Fruit fly (Drosophila melanogaster) whole organism, embryonic: ENCODE results near the gene pr.

Source experiments
- Ada2b ChIP-seq: fragments of 200-800 bp; sonication (Bioruptor generic); IDR thresholded peaks from 2 replicates; pipeline ENCODE4 v1.3.6; 2022; ENCODE audit warnings: missing biosample characterization, missing genetic modification characterization
- BEAF-32 ChIP-seq: fragments of 200-800 bp; sonication (Bioruptor generic); optimal IDR thresholded peaks from 3 replicates; lab custom pipeline; 2017; ENCODE audit warnings: missing biosample characterization, missing genetic modification characterization, mild to moderate bottlenecking, moderate library complexity, missing genetic modification reagents
- CG12769 ChIP-seq: fragments of 200-800 bp; sonication (Bioruptor generic); optimal IDR thresholded peaks from 2 replicates; lab custom pipeline; 2019; ENCODE audit warnings: missing biosample characterization, mild to moderate bottlenecking, missing genetic modification characterization, moderate library complexity
- CG14050 ChIP-seq: fragments of 200-800 bp; sonication (Bioruptor generic); IDR thresholded peaks from 3 replicates; pipeline ENCODE4 v1.3.6; 2022; ENCODE audit warnings: missing biosample characterization, missing genetic modification characterization
- CG14441 ChIP-seq: fragments of 200-800 bp; sonication (Bioruptor generic); IDR thresholded peaks from 2 replicates; pipeline ENCODE4 v1.3.6; 2022; ENCODE audit warnings: missing biosample characterization, missing genetic modification characterization
- CG14710 ChIP-seq: fragments of 200-800 bp; sonication (Bioruptor generic); optimal IDR thresholded peaks from 3 replicates; lab custom pipeline; 2019; ENCODE audit warnings: missing biosample characterization, mild to moderate bottlenecking, missing genetic modification characterization, moderate library complexity
- CG15479 ChIP-seq: fragments of 200-800 bp; sonication (Bioruptor generic); optimal IDR thresholded peaks from 3 replicates; lab custom pipeline; 2019; ENCODE audit warnings: missing biosample characterization, mild to moderate bottlenecking, missing genetic modification characterization, moderate library complexity
- CG15696 ChIP-seq: fragments of 200-800 bp; sonication (Bioruptor generic); optimal IDR thresholded peaks from 2 replicates; lab custom pipeline; 2019; ENCODE audit warnings: missing biosample characterization, mild to moderate bottlenecking, missing genetic modification characterization, moderate library complexity
- CG17829 ChIP-seq: fragments of 200-800 bp; optimal IDR thresholded peaks from 2 replicates; lab custom pipeline; 2019; ENCODE audit warnings: missing biosample characterization, mild to moderate bottlenecking, missing genetic modification characterization, moderate library complexity
- CG1832 ChIP-seq: fragments of 200-800 bp; sonication (Bioruptor generic); optimal IDR thresholded peaks from 2 replicates; lab custom pipeline; 2017; ENCODE audit warnings: missing biosample characterization, mild to moderate bottlenecking, missing genetic modification characterization, inconsistent platforms
- CG2712 ChIP-seq: fragments of 200-800 bp; optimal IDR thresholded peaks from 3 replicates; lab custom pipeline; 2019; ENCODE audit warnings: missing biosample characterization, mild to moderate bottlenecking, missing genetic modification characterization, moderate library complexity
- CG2889 ChIP-seq: fragments of 200-800 bp; sonication (Bioruptor generic); IDR thresholded peaks from 3 replicates; pipeline ENCODE4 v1.3.6; 2022; ENCODE audit warnings: missing biosample characterization, missing genetic modification characterization
- CG42726 ChIP-seq: fragments of 200-800 bp; sonication (Bioruptor generic); IDR thresholded peaks from 2 replicates; pipeline ENCODE4 v1.3.6; 2022; ENCODE audit warnings: missing biosample characterization, missing genetic modification characterization; ENCODE audit not compliant: partially characterized antibody
- CG4617 ChIP-seq: fragments of 200-800 bp; sonication (Bioruptor generic); optimal IDR thresholded peaks from 3 replicates; lab custom pipeline; 2016; ENCODE audit warnings: missing biosample characterization, missing genetic modification characterization, borderline replicate concordance
- CG7556 ChIP-seq: fragments of 200-800 bp; sonication (Bioruptor generic); optimal IDR thresholded peaks from 2 replicates; lab custom pipeline; 2017; ENCODE audit warnings: missing biosample characterization, mild to moderate bottlenecking, missing genetic modification characterization
- CG7963 ChIP-seq: fragments of 200-800 bp; sonication (Bioruptor generic); IDR thresholded peaks from 3 replicates; pipeline ENCODE4 v1.3.6; 2022; ENCODE audit warnings: missing biosample characterization, missing genetic modification characterization; ENCODE audit not compliant: partially characterized antibody
- CG9215 ChIP-seq: fragments of 200-800 bp; sonication (Bioruptor generic); IDR thresholded peaks from 2 replicates; pipeline ENCODE4 v1.3.6; 2022; ENCODE audit warnings: missing biosample characterization, missing genetic modification characterization
- CG9817 ChIP-seq: fragments of 200-800 bp; sonication (Bioruptor generic); optimal IDR thresholded peaks from 2 replicates; lab custom pipeline; 2018; ENCODE audit warnings: missing biosample characterization, mild to moderate bottlenecking, missing genetic modification characterization, moderate library complexity
- Dip3 ChIP-seq: fragments of 200-800 bp; sonication (Bioruptor generic); optimal IDR thresholded peaks from 3 replicates; lab custom pipeline; 2016; ENCODE audit warnings: missing biosample characterization, missing genetic modification characterization
- Drgx ChIP-seq: fragments of 200-800 bp; sonication (Bioruptor generic); IDR thresholded peaks from 2 replicates; pipeline ENCODE4 v1.3.6; 2022; ENCODE audit warnings: missing biosample characterization, missing genetic modification characterization
- Ets97D ChIP-seq: fragments of 200-800 bp; sonication (Bioruptor generic); optimal IDR thresholded peaks from 3 replicates; lab custom pipeline; 2016; ENCODE audit warnings: missing biosample characterization, missing genetic modification characterization
- H2.0 ChIP-seq: fragments of 200-800 bp; sonication (Bioruptor generic); IDR thresholded peaks from 2 replicates; pipeline ENCODE4 v1.3.6; 2022; ENCODE audit warnings: missing biosample characterization, missing genetic modification characterization
- Hmr ChIP-seq: fragments of 200-800 bp; sonication (Bioruptor generic); optimal IDR thresholded peaks from 3 replicates; lab custom pipeline; 2017; ENCODE audit warnings: mild to moderate bottlenecking, missing biosample characterization, missing genetic modification reagents, missing genetic modification characterization
- Hr3 ChIP-seq: fragments of 200-800 bp; sonication (Bioruptor generic); optimal IDR thresholded peaks from 3 replicates; lab custom pipeline; 2016; ENCODE audit warnings: missing biosample characterization, missing genetic modification characterization
- Med ChIP-seq: fragments of 200-800 bp; sonication (Bioruptor generic); peaks from one replicate; lab custom pipeline; 2016; ENCODE audit warnings: missing biosample characterization, missing genetic modification characterization, mild to moderate bottlenecking, inconsistent platforms, moderate library complexity
- Meics ChIP-seq: fragments of 200-800 bp; sonication (Bioruptor generic); optimal IDR thresholded peaks from 2 replicates; lab custom pipeline; 2017; ENCODE audit warnings: missing biosample characterization, mild to moderate bottlenecking, missing genetic modification characterization
- NFAT ChIP-seq: fragments of 200-800 bp; sonication (Bioruptor generic); IDR thresholded peaks from 2 replicates; pipeline ENCODE4 v1.3.6; 2022; ENCODE audit warnings: missing biosample characterization, missing genetic modification characterization
- Ptx1 ChIP-seq: fragments of 200-800 bp; sonication (Bioruptor generic); IDR thresholded peaks from 2 replicates; pipeline ENCODE4 v1.3.6; 2022; ENCODE audit warnings: missing biosample characterization, missing genetic modification characterization
- Scr ChIP-seq: fragments of 200-800 bp; sonication (Bioruptor generic); IDR thresholded peaks from 2 replicates; pipeline ENCODE4 v1.3.6; 2022; ENCODE audit warnings: missing biosample characterization, missing genetic modification characterization; ENCODE audit not compliant: partially characterized antibody
- Xbp1 ChIP-seq: fragments of 200-800 bp; sonication (Bioruptor generic); optimal IDR thresholded peaks from 3 replicates; lab custom pipeline; 2016; ENCODE audit warnings: missing biosample characterization, mild to moderate bottlenecking, missing genetic modification characterization
- al ChIP-seq: fragments of 200-800 bp; sonication (Bioruptor generic); IDR thresholded peaks from 2 replicates; pipeline ENCODE4 v1.3.6; 2022; ENCODE audit warnings: missing biosample characterization, missing genetic modification characterization
- bbx ChIP-seq: fragments of 200-800 bp; sonication (Bioruptor generic); IDR thresholded peaks from 2 replicates; pipeline ENCODE4 v1.3.6; 2022; ENCODE audit warnings: missing biosample characterization, missing genetic modification characterization; ENCODE audit not compliant: partially characterized antibody
- chm ChIP-seq: fragments of 200-800 bp; sonication (Bioruptor generic); IDR thresholded peaks from 2 replicates; pipeline ENCODE4 v1.3.6; 2022; ENCODE audit warnings: missing biosample characterization, missing genetic modification characterization
- ci ChIP-seq: fragments of 200-800 bp; sonication (Bioruptor generic); IDR thresholded peaks from 3 replicates; pipeline ENCODE4 v1.3.6; 2022; ENCODE audit warnings: missing biosample characterization, missing genetic modification characterization
- danr ChIP-seq: fragments of 200-800 bp; sonication (Bioruptor generic); IDR thresholded peaks from 2 replicates; pipeline ENCODE4 v1.3.6; 2022; ENCODE audit warnings: missing biosample characterization, missing genetic modification characterization
- dmrt99B ChIP-seq: fragments of 200-800 bp; sonication (Bioruptor generic); optimal IDR thresholded peaks from 2 replicates; lab custom pipeline; 2018; ENCODE audit warnings: missing biosample characterization, mild to moderate bottlenecking, missing genetic modification characterization, moderate library complexity
- dpn ChIP-seq, 2 experiments: fragments of 200-800 bp; sonication (Bioruptor generic); optimal IDR thresholded peaks; 3 replicates each; lab custom pipeline; 2016; ENCODE audit warnings: missing biosample characterization in 2 of 2, missing genetic modification characterization in 2 of 2
- exex ChIP-seq: fragments of 200-800 bp; sonication (Bioruptor generic); optimal IDR thresholded peaks from 4 replicates; lab custom pipeline; 2018; ENCODE audit warnings: missing biosample characterization, mild to moderate bottlenecking, missing genetic modification characterization, moderate library complexity
- grau ChIP-seq: fragments of 200-800 bp; optimal IDR thresholded peaks from 3 replicates; lab custom pipeline; 2019; ENCODE audit warnings: missing biosample characterization, mild to moderate bottlenecking, missing genetic modification characterization, moderate library complexity
- lilli ChIP-seq: fragments of 200-800 bp; sonication (Bioruptor generic); optimal IDR thresholded peaks from 3 replicates; lab custom pipeline; 2016; ENCODE audit warnings: missing biosample characterization, missing genetic modification characterization
- nom ChIP-seq: fragments of 200-800 bp; sonication (Bioruptor generic); optimal IDR thresholded peaks from 2 replicates; lab custom pipeline; 2017; ENCODE audit warnings: missing biosample characterization, missing genetic modification characterization, mild to moderate bottlenecking, moderate library complexity, missing genetic modification reagents
- oc ChIP-seq: fragments of 200-800 bp; sonication (Bioruptor generic); optimal IDR thresholded peaks from 2 replicates; lab custom pipeline; 2018; ENCODE audit warnings: missing biosample characterization, mild to moderate bottlenecking, missing genetic modification characterization, moderate library complexity
- pzg ChIP-seq: fragments of 200-800 bp; sonication (Bioruptor generic); optimal IDR thresholded peaks from 3 replicates; lab custom pipeline; 2018; ENCODE audit warnings: missing biosample characterization, mild to moderate bottlenecking, missing genetic modification characterization, moderate library complexity
- row ChIP-seq: fragments of 200-800 bp; sonication (Bioruptor generic); IDR thresholded peaks from 3 replicates; pipeline ENCODE4 v1.3.6; 2022; ENCODE audit warnings: missing biosample characterization, missing genetic modification characterization
- scrt ChIP-seq: fragments of 200-800 bp; sonication (Bioruptor generic); optimal IDR thresholded peaks from 2 replicates; lab custom pipeline; 2018; ENCODE audit warnings: missing biosample characterization, mild to moderate bottlenecking, missing genetic modification characterization, moderate library complexity
- slp2 ChIP-seq: fragments of 200-800 bp; sonication (Bioruptor generic); optimal IDR thresholded peaks from 2 replicates; lab custom pipeline; 2016; ENCODE audit warnings: missing biosample characterization, missing genetic modification characterization
- stwl ChIP-seq: fragments of 200-800 bp; sonication (Bioruptor generic); optimal IDR thresholded peaks from 3 replicates; lab custom pipeline; 2018; ENCODE audit warnings: missing biosample characterization, mild to moderate bottlenecking, missing genetic modification characterization, moderate library complexity
- tgo ChIP-seq: fragments of 200-800 bp; sonication (Bioruptor generic); IDR thresholded peaks from 3 replicates; pipeline ENCODE4 v1.3.6; 2022; ENCODE audit warnings: missing biosample characterization, missing genetic modification characterization
- twi ChIP-seq: fragments of 200-800 bp; optimal IDR thresholded peaks from 2 replicates; lab custom pipeline; 2019; ENCODE audit warnings: missing biosample characterization, mild to moderate bottlenecking, missing genetic modification characterization, moderate library complexity

The pr gene

DNA sequence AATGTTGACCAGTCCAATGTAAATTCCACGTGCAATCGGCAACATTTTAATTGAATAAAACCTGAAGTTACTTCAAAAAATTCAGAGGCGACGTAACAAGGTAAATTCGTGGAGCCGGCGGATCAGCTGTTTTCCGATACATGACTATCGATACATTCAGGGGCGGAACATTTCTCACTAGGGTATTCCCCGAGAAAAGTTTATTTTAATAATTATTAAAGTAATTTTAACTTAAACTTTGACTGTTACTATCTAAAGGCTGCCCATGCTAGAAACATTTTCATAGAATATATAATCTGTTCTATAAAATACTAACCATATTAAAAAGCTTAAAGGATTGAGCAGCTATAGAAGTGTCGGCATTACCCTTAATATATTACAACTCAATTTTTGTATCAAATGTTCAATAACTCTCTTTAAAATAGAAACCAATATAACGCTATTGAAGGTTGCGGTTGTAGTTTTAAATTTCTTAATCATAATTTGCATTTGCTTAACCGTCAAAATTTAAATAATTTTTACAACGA, 21.9 kb upstream of the pr start, which contains the start of the genes mRpS18B and Kua (continued):
- TF ChIP-seq CG14050 (GFP tag; lab: Robert Waterston, UW) (no peak), scrt (no peak), twi (tag; lab: Kevin White, UChicago) (no peak), slp2 (GFP tag; lab: Kevin White, UChicago) (no peak), Hmr (GFP tag; lab: Kevin White, UChicago) (peak; percentile 43), chm (GFP tag; lab: Robert Waterston, UW) (0 out of 2 replicates have a peak, but pooled peaks have one; percentile 36), bbx (peak; percentile 60; the same call in 1 of the 2 replicates), H2.0 (GFP tag; lab: Robert Waterston, UW) (peak; percentile 46; the same call in 1 of the 2 replicates), CG15696 (tag; lab: Kevin White, UChicago) (peak; percentile 65), tgo (peak; percentile 46; the same call in 1 of the 3 replicates), pzg (peak; percentile 48), al (GFP tag; lab: Robert Waterston, UW) (peak; percentile 42; the same call in 1 of the 2 replicates), dpn (GFP tag; optimal IDR thresholded peaks at IDR 0.05; lab: Kevin White, UChicago) (peak; percentile 44 to 53), grau (tag; lab: Kevin White, UChicago) (peak; percentile 64), nom (GFP tag; lab: Kevin White, UChicago) (no peak), Xbp1 (GFP tag; lab: Kevin White, UChicago) (peak; percentile 65), NFAT (peak; percentile 52), Ada2b (peak; percentile 60), CG17829 (tag; lab: Kevin White, UChicago) (peak; percentile 63), CG2889 (0 out of 3 replicates have a peak, but pooled peaks have one; percentile 22), lilli (GFP tag; lab: Kevin White, UChicago) (peak; percentile 47), oc (tag; lab: Kevin White, UChicago) (peak; percentile 28), Ptx1 (GFP tag; lab: Robert Waterston, UW) (peak; percentile 74), Dip3 (GFP tag; lab: Kevin White, UChicago) (no peak), stwl (tag; lab: Kevin White, UChicago) (no peak), danr (no peak), CG14441 (peak; percentile 57; the same call in 1 of the 2 replicates), CG7556 (GFP tag; lab: Kevin White, UChicago) (peak; percentile 38), Med (GFP tag; lab: Kevin White, UChicago) (peak; percentile 85), exex (tag; lab: Kevin White, UChicago) (no peak), dmrt99B (peak; percentile 62), CG42726 (0 out of 2 replicates have a peak, but pooled peaks have one; percentile 43), CG4617 (GFP tag; lab: Kevin White, UChicago) (peak; percentile 40), Scr (GFP tag; lab: Robert Waterston, UW) (peak; percentile 55), ci (0 out of 3 replicates have a peak, but pooled peaks have one; percentile 25), row (GFP tag; lab: Robert Waterston, UW) (peak; percentile 86), Hr3 (peak; percentile 55), BEAF-32 (peak; percentile 71), CG9215 (peak; percentile 44), CG1832 (GFP tag; lab: Kevin White, UChicago) (no peak), CG14710 (tag; lab: Kevin White, UChicago) (peak; percentile 65), CG15479 (no peak), CG2712 (tag; lab: Kevin White, UChicago) (peak; percentile 70), Drgx (GFP tag; lab: Robert Waterston, UW) (peak; percentile 55; the same call in 1 of the 2 replicates), CG9817 (peak; percentile 57), Ets97D (GFP tag; lab: Kevin White, UChicago) (peak; percentile 41), Meics (peak; percentile 54), CG7963 (peak; percentile 41; the same call in 1 of the 3 replicates), CG12769 (tag; lab: Kevin White, UChicago) (peak; percentile 7)
